Fruit fly (Drosophila melanogaster) whole organism, prepupa: Measurements from ENCODE around the gene wdn.
A peak's percentile ranks its signal among the peaks of the same experiment; 100 is the strongest.

ENCODE experiments used
- CG10631 ChIP-seq: fragments of 200-800 bp; sonication (Bioruptor generic); optimal IDR thresholded peaks from 2 replicates; lab custom pipeline; 2016; ENCODE audit warnings: missing biosample characterization, missing genetic modification characterization
- CG10669 ChIP-seq: fragments of 200-800 bp; sonication (Bioruptor generic); optimal IDR thresholded peaks from 3 replicates; lab custom pipeline; 2018; ENCODE audit warnings: missing biosample characterization, mild to moderate bottlenecking, missing genetic modification characterization, moderate library complexity
- CG11294 ChIP-seq: fragments of 200-800 bp; sonication (Bioruptor generic); IDR thresholded peaks from 2 replicates; pipeline ENCODE4 v1.3.6; 2022; ENCODE audit warnings: missing biosample characterization, missing genetic modification characterization
- CG11762 ChIP-seq: fragments of 200-800 bp; sonication (Bioruptor generic); optimal IDR thresholded peaks from 3 replicates; lab custom pipeline; 2016; ENCODE audit warnings: missing biosample characterization, missing genetic modification characterization; ENCODE audit not compliant: insufficient read depth
- CG11902 ChIP-seq: fragments of 200-800 bp; sonication (Bioruptor generic); optimal IDR thresholded peaks from 3 replicates; lab custom pipeline; 2016; ENCODE audit warnings: missing biosample characterization, missing genetic modification characterization
- CG15336 ChIP-seq: fragments of 200-800 bp; sonication (Bioruptor generic); IDR thresholded peaks from 2 replicates; pipeline ENCODE4 v1.3.6; 2022; ENCODE audit warnings: missing biosample characterization, missing genetic modification characterization
- CG1621 ChIP-seq: fragments of 200-800 bp; sonication (Bioruptor generic); optimal IDR thresholded peaks from 3 replicates; lab custom pipeline; 2018; ENCODE audit warnings: missing biosample characterization, mild to moderate bottlenecking, missing genetic modification characterization
- CG16779 ChIP-seq: fragments of 200-800 bp; sonication (Bioruptor generic); optimal IDR thresholded peaks from 3 replicates; lab custom pipeline; 2017; ENCODE audit warnings: missing biosample characterization, mild to moderate bottlenecking, missing genetic modification characterization
- CG3032 ChIP-seq: fragments of 200-800 bp; optimal IDR thresholded peaks from 2 replicates; lab custom pipeline; 2019; ENCODE audit warnings: missing biosample characterization, mild to moderate bottlenecking, missing genetic modification characterization, moderate library complexity
- CG31627 ChIP-seq: fragments of 200-800 bp; sonication (Bioruptor generic); optimal IDR thresholded peaks from 3 replicates; lab custom pipeline; 2016; ENCODE audit warnings: missing biosample characterization, missing genetic modification characterization
- CG32006 ChIP-seq: fragments of 200-800 bp; sonication (Bioruptor generic); optimal IDR thresholded peaks from 3 replicates; lab custom pipeline; 2017; ENCODE audit warnings: missing biosample characterization, mild to moderate bottlenecking, missing genetic modification characterization
- CG3919 ChIP-seq: fragments of 200-800 bp; sonication (Bioruptor generic); optimal IDR thresholded peaks from 3 replicates; lab custom pipeline; 2016; ENCODE audit warnings: missing biosample characterization, missing genetic modification characterization
- CG4318 ChIP-seq: fragments of 200-800 bp; sonication (Bioruptor generic); optimal IDR thresholded peaks from 3 replicates; lab custom pipeline; 2017; ENCODE audit warnings: missing biosample characterization, mild to moderate bottlenecking, missing genetic modification characterization
- CG6163 ChIP-seq: fragments of 200-800 bp; sonication (Bioruptor generic); IDR thresholded peaks from 3 replicates; pipeline ENCODE4 v1.3.6; 2022; ENCODE audit warnings: missing biosample characterization, missing genetic modification characterization
- CG6808 ChIP-seq: fragments of 200-800 bp; sonication (Bioruptor generic); optimal IDR thresholded peaks from 3 replicates; lab custom pipeline; 2017; ENCODE audit warnings: missing biosample characterization, missing genetic modification characterization, mild to moderate bottlenecking, moderate library complexity, missing genetic modification reagents
- CG7368 ChIP-seq: fragments of 200-800 bp; sonication (Bioruptor generic); optimal IDR thresholded peaks from 3 replicates; lab custom pipeline; 2016; ENCODE audit warnings: missing biosample characterization, missing genetic modification characterization
- CG8319 ChIP-seq: fragments of 200-800 bp; sonication (Bioruptor generic); optimal IDR thresholded peaks from 3 replicates; lab custom pipeline; 2016; ENCODE audit warnings: missing biosample characterization, missing genetic modification characterization
- CG8632 ChIP-seq: fragments of 200-800 bp; sonication (Bioruptor generic); optimal IDR thresholded peaks from 3 replicates; lab custom pipeline; 2016; ENCODE audit warnings: missing biosample characterization, missing genetic modification characterization
- Eip93F ChIP-seq: fragments of 200-800 bp; sonication (Bioruptor generic); optimal IDR thresholded peaks from 2 replicates; lab custom pipeline; 2016; ENCODE audit warnings: missing biosample characterization, mild to moderate bottlenecking, missing genetic modification characterization
- Ets21C ChIP-seq: fragments of 200-800 bp; sonication (Bioruptor generic); optimal IDR thresholded peaks from 3 replicates; lab custom pipeline; 2016; ENCODE audit warnings: missing biosample characterization, missing genetic modification characterization
- Ets96B ChIP-seq: fragments of 200-800 bp; optimal IDR thresholded peaks from 2 replicates; lab custom pipeline; 2019; ENCODE audit warnings: missing biosample characterization, mild to moderate bottlenecking, missing genetic modification characterization, moderate library complexity
- Gug ChIP-seq: fragments of 200-800 bp; sonication (Bioruptor generic); IDR thresholded peaks from 2 replicates; pipeline ENCODE4 v1.3.6; 2022; ENCODE audit warnings: missing biosample characterization, missing genetic modification characterization
- Hr38 ChIP-seq: sonication (Bioruptor generic); optimal IDR thresholded peaks from 2 replicates; lab custom pipeline; 2016; ENCODE audit warnings: missing biosample characterization, missing genetic modification characterization
- Hr39 ChIP-seq: fragments of 200-800 bp; sonication (Bioruptor generic); optimal IDR thresholded peaks from 2 replicates; lab custom pipeline; 2016; ENCODE audit warnings: missing biosample characterization, missing genetic modification characterization
- Hr4 ChIP-seq: fragments of 200-800 bp; sonication (Bioruptor generic); optimal IDR thresholded peaks from 3 replicates; lab custom pipeline; 2016; ENCODE audit warnings: missing biosample characterization, missing genetic modification characterization
- Lpt ChIP-seq: fragments of 200-800 bp; sonication (Bioruptor generic); optimal IDR thresholded peaks from 3 replicates; lab custom pipeline; 2016; ENCODE audit warnings: missing biosample characterization, missing genetic modification characterization
- Met ChIP-seq: fragments of 200-800 bp; sonication (Bioruptor generic); optimal IDR thresholded peaks from 3 replicates; lab custom pipeline; 2016; ENCODE audit warnings: missing biosample characterization, missing genetic modification characterization
- OdsH ChIP-seq: fragments of 200-800 bp; sonication (Bioruptor generic); optimal IDR thresholded peaks from 3 replicates; lab custom pipeline; 2016; ENCODE audit warnings: missing biosample characterization, missing genetic modification characterization
- Smox ChIP-seq: fragments of 200-800 bp; sonication (Bioruptor generic); optimal IDR thresholded peaks from 3 replicates; lab custom pipeline; 2016; ENCODE audit warnings: missing biosample characterization, missing genetic modification characterization
- Sox14 ChIP-seq: fragments of 200-800 bp; sonication (Bioruptor generic); optimal IDR thresholded peaks from 3 replicates; lab custom pipeline; 2016; ENCODE audit warnings: missing biosample characterization, missing genetic modification characterization
- Sox15 ChIP-seq: fragments of 200-800 bp; sonication (Bioruptor generic); optimal IDR thresholded peaks from 3 replicates; lab custom pipeline; 2016; ENCODE audit warnings: missing biosample characterization, missing genetic modification characterization
- acj6 ChIP-seq: fragments of 200-800 bp; sonication (Bioruptor generic); optimal IDR thresholded peaks from 3 replicates; lab custom pipeline; 2016; ENCODE audit warnings: missing biosample characterization, missing genetic modification characterization
- cyc ChIP-seq: fragments of 200-800 bp; sonication (Bioruptor generic); optimal IDR thresholded peaks from 3 replicates; lab custom pipeline; 2016; ENCODE audit warnings: missing biosample characterization, missing genetic modification characterization
- dac ChIP-seq: fragments of 200-800 bp; sonication (Bioruptor generic); optimal IDR thresholded peaks from 2 replicates; lab custom pipeline; 2017; ENCODE audit warnings: missing biosample characterization, mild to moderate bottlenecking, missing genetic modification characterization
- dsx ChIP-seq: fragments of 200-800 bp; optimal IDR thresholded peaks from 3 replicates; lab custom pipeline; 2019; ENCODE audit warnings: missing biosample characterization, mild to moderate bottlenecking, missing genetic modification characterization, moderate library complexity; ENCODE audit not compliant: poor library complexity, severe bottlenecking
- eg ChIP-seq: fragments of 200-800 bp; sonication (Bioruptor generic); IDR thresholded peaks from 3 replicates; pipeline ENCODE4 v1.3.6; 2022; ENCODE audit warnings: missing biosample characterization, missing genetic modification characterization
- esn ChIP-seq: fragments of 200-800 bp; sonication (Bioruptor generic); optimal IDR thresholded peaks from 2 replicates; lab custom pipeline; 2016; ENCODE audit warnings: missing biosample characterization, mild to moderate bottlenecking, missing genetic modification characterization, moderate library complexity
- fd59A ChIP-seq: fragments of 200-800 bp; sonication (Bioruptor generic); optimal IDR thresholded peaks from 2 replicates; lab custom pipeline; 2017; ENCODE audit warnings: missing biosample characterization, mild to moderate bottlenecking, missing genetic modification characterization, missing genetic modification reagents
- fd85E ChIP-seq: fragments of 200-800 bp; sonication (Bioruptor generic); optimal IDR thresholded peaks from 3 replicates; lab custom pipeline; 2016; ENCODE audit warnings: missing biosample characterization, missing genetic modification characterization
- fkh ChIP-seq: fragments of 200-800 bp; sonication (Bioruptor generic); optimal IDR thresholded peaks from 3 replicates; lab custom pipeline; 2017; ENCODE audit warnings: missing biosample characterization, mild to moderate bottlenecking, missing genetic modification characterization, moderate library complexity
- lz ChIP-seq: fragments of 200-800 bp; sonication (Bioruptor generic); optimal IDR thresholded peaks from 3 replicates; lab custom pipeline; 2016; ENCODE audit warnings: missing biosample characterization, missing genetic modification characterization
- pdm3 ChIP-seq: fragments of 200-800 bp; sonication (Bioruptor generic); optimal IDR thresholded peaks from 3 replicates; lab custom pipeline; 2016; ENCODE audit warnings: missing biosample characterization, missing genetic modification characterization
- spab ChIP-seq: fragments of 200-800 bp; sonication (Bioruptor generic); optimal IDR thresholded peaks from 2 replicates; lab custom pipeline; 2017; ENCODE audit warnings: missing biosample characterization, mild to moderate bottlenecking, missing genetic modification characterization, missing genetic modification reagents
- svp ChIP-seq: fragments of 200-800 bp; sonication (Bioruptor generic); peaks from one replicate; lab custom pipeline; 2016; ENCODE audit warnings: missing biosample characterization, missing genetic modification characterization
- topi ChIP-seq: fragments of 200-800 bp; sonication (Bioruptor generic); optimal IDR thresholded peaks from 3 replicates; lab custom pipeline; 2016; ENCODE audit warnings: missing biosample characterization, missing genetic modification characterization
- vri ChIP-seq: fragments of 200-800 bp; sonication (Bioruptor generic); optimal IDR thresholded peaks from 3 replicates; lab custom pipeline; 2016; ENCODE audit warnings: missing biosample characterization, mild to moderate bottlenecking, missing genetic modification characterization

Gene wdn

dm6 chr3R:28811677-28812465, 734 bp upstream of the wdn start, which contains the start of gene Prp39:
Prp39 (plus strand) TSS chr3R:28812102.
- TF ChIP-seq acj6 (GFP tag; lab: Kevin White, UChicago) (peak; percentile 22), dac (GFP tag; lab: Kevin White, UChicago) (no peak), CG3032 (tag; lab: Kevin White, UChicago) (no peak), lz (GFP tag; lab: Kevin White, UChicago) (peak; percentile 14), CG6163 (GFP tag; lab: Robert Waterston, UW) (0 out of 3 replicates have a peak, but pooled peaks have one; percentile 17), Hr39 (GFP tag; lab: Kevin White, UChicago) (peak; percentile 10), Sox15 (no peak), Ets96B (peak; percentile 20), esn (GFP tag; lab: Kevin White, UChicago) (peak; percentile 41), CG3919 (no peak), topi (GFP tag; lab: Kevin White, UChicago) (peak; percentile 9), eg (peak; percentile 34; the same call in 1 of the 3 replicates), fkh (GFP tag; lab: Kevin White, UChicago) (peak; percentile 78), Sox14 (peak; percentile 89), CG11762 (GFP tag; lab: Kevin White, UChicago) (no peak), Hr4 (no peak), cyc (GFP tag; lab: Kevin White, UChicago) (peak; percentile 5), fd59A (no peak), CG31627 (GFP tag; lab: Kevin White, UChicago) (peak; percentile 1)

DNA sequence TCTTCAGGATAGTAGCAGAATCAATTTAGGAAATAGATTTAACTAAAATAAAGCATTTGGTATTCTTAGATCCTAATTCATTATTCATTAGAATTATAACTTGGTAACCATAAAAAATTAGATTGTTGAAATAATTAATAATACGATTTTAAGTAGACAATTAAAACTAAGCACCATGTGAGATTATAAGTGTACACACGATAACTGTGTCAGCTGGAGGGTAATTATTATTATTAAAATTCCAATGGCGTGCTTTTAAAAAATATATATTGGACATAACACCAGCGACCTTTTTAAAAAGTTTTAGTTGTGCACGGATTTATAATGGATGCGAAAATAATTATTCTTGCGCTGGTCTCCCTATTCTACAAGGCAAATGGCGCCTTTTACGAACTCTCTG, 4.7 kb downstream of the wdn start, which contains the start of gene CheB98a:
TSS of gene CheB98a (plus strand) at position 301 of the 400 bp plus-strand sequence.
- TF ChIP-seq dsx (no peak), Gug (no peak), CG11902 (GFP tag; lab: Kevin White, UChicago) (no peak), acj6 (GFP tag; lab: Kevin White, UChicago) (no peak), CG16779 (tag; lab: Kevin White, UChicago) (no peak), Ets96B (no peak), Sox14 (no peak), Eip93F (GFP tag; lab: Kevin White, UChicago) (no peak), fd59A (no peak), CG6808 (no peak), dac (GFP tag; lab: Kevin White, UChicago) (no peak), CG15336 (GFP tag; lab: Robert Waterston, UW) (no peak)

- TF ChIP-seq eg (no peak), CG1621 (tag; lab: Kevin White, UChicago) (no peak), CG3919 (no peak), topi (GFP tag; lab: Kevin White, UChicago) (peak; percentile 61), svp (peak; percentile 91), esn (GFP tag; lab: Kevin White, UChicago) (peak; percentile 16), Lpt (GFP tag; lab: Kevin White, UChicago) (no peak), Ets96B (no peak), spab (GFP tag; lab: Kevin White, UChicago) (no peak), Smox (GFP tag; lab: Kevin White, UChicago) (peak; percentile 6), OdsH (GFP tag; lab: Kevin White, UChicago) (peak; percentile 9), CG10669 (GFP tag; lab: Kevin White, UChicago) (no peak), CG8632 (no peak), CG7368 (GFP tag; lab: Kevin White, UChicago) (no peak), pdm3 (GFP tag; lab: Kevin White, UChicago) (no peak), vri (GFP tag; lab: Kevin White, UChicago) (no peak), CG10631 (GFP tag; lab: Kevin White, UChicago) (no peak), CG11902 (GFP tag; lab: Kevin White, UChicago) (peak; percentile 52), CG4318 (GFP tag; lab: Kevin White, UChicago) (no peak), fd85E (GFP tag; lab: Kevin White, UChicago) (no peak), fd59A (peak; percentile 29), Sox14 (peak; percentile 18), Met (GFP tag; lab: Kevin White, UChicago) (peak; percentile 17), CG31627 (GFP tag; lab: Kevin White, UChicago) (peak; percentile 44), CG11294 (GFP tag; lab: Robert Waterston, UW) (no peak), CG16779 (tag; lab: Kevin White, UChicago) (no peak), Ets21C (peak; percentile 21), CG8319 (GFP tag; lab: Kevin White, UChicago) (no peak), Hr38 (GFP tag; lab: Kevin White, UChicago) (no peak), lz (GFP tag; lab: Kevin White, UChicago) (peak; percentile 17), CG32006 (GFP tag; lab: Kevin White, UChicago) (peak; percentile 30), CG3032 (tag; lab: Kevin White, UChicago) (no peak)
Measured at dm6 chr3R:28805164-28805563, 6.0 kb downstream of the wdn start.
